Worm (Caenorhabditis elegans) whole organism, L3 larva: ENCODE data around the gene W02B12.11.

ENCODE experiments used
- ama-1 ChIP-seq: fragments of 150-350 bp; optimal IDR thresholded peaks from 2 replicates; lab custom pipeline; 2018
- elt-1 ChIP-seq: fragments of 150-350 bp; optimal IDR thresholded peaks from 2 replicates; lab custom pipeline; 2014; ENCODE audit warnings: missing biosample characterization, missing genetic modification characterization
- lin-15B ChIP-seq: fragments of 150-350 bp; optimal IDR thresholded peaks from 2 replicates; lab custom pipeline; 2014; ENCODE audit warnings: missing biosample characterization, missing genetic modification characterization
- ztf-11 ChIP-seq: fragments of 150-350 bp; optimal IDR thresholded peaks from 2 replicates; lab custom pipeline; 2014; ENCODE audit warnings: missing biosample characterization, missing genetic modification characterization

- TF ChIP-seq ztf-11 (tag; lab: Kevin White, UChicago): no peak
- no peak for TF ChIP-seq lin-15B (tag; lab: Kevin White, UChicago)
- TF ChIP-seq elt-1 (tag; lab: Kevin White, UChicago): no peak
- TF ChIP-seq ama-1 (lab: Kevin White, UChicago): no peak
Observed at ce11 chrII:11512921-11513320, 39.3 kb downstream of the W02B12.11 start.
